Fruit fly (Drosophila melanogaster): ENCODE results near the gene tadr.

The tadr gene

dm6 chr2L:21038723-21039122 lies 36.5 kb upstream of the tadr start (continued):
- peak; percentile 33 for TF ChIP-seq Chrac-16 (GFP tag; optimal IDR thresholded peaks at IDR 0.05)
- TF ChIP-seq az2 (GFP tag; optimal IDR thresholded peaks at IDR 0.05), result peak; percentile 49
- peak in 1 of 2 experiments; percentile 26 for TF ChIP-seq Eip74EF (GFP tag; optimal IDR thresholded peaks at IDR 0.05)
- peak; percentile 53 for TF ChIP-seq CG1233 (GFP tag; optimal IDR thresholded peaks at IDR 0.05)
- TF ChIP-seq CG10565 (GFP tag; optimal IDR thresholded peaks at IDR 0.05), result no peak
- TF ChIP-seq ranshi (GFP tag; IDR thresholded peaks at IDR 0.05), result peak; percentile 44; the same call in 1 of the 2 replicates
- peak; percentile 75 for TF ChIP-seq row (GFP tag; IDR thresholded peaks at IDR 0.05)
- peak; percentile 36 for TF ChIP-seq Abd-B (GFP tag; optimal IDR thresholded peaks at IDR 0.05)
- peak; percentile 47 for TF ChIP-seq her (GFP tag; optimal IDR thresholded peaks at IDR 0.05)
- peak; percentile 71 for TF ChIP-seq Rfx (GFP tag; IDR thresholded peaks at IDR 0.05)
- TF ChIP-seq crp (GFP tag; optimal IDR thresholded peaks at IDR 0.05), result no peak
- TF ChIP-seq tin (GFP tag; optimal IDR thresholded peaks at IDR 0.05), result peak; percentile 69
- TF ChIP-seq corto (GFP tag; optimal IDR thresholded peaks at IDR 0.05), result no peak
- peak; percentile 25 for TF ChIP-seq CG8359 (GFP tag; optimal IDR thresholded peaks at IDR 0.05; ENCODE audit: borderline replicate concordance)
- TF ChIP-seq bowl (GFP tag; IDR thresholded peaks at IDR 0.05), result no peak
- TF ChIP-seq Optix (GFP tag; IDR thresholded peaks at IDR 0.05), result 0 out of 3 replicates have a peak, but pooled peaks have one; percentile 29
- peak; percentile 41; the same call in 1 of the 2 replicates for TF ChIP-seq Ada2b (GFP tag; IDR thresholded peaks at IDR 0.05)
- peak; percentile 65 for TF ChIP-seq mam (GFP tag; optimal IDR thresholded peaks at IDR 0.05)
- peak; percentile 54 for TF ChIP-seq CG14710 (tag; optimal IDR thresholded peaks at IDR 0.05)
- TF ChIP-seq bbx (GFP tag; IDR thresholded peaks at IDR 0.05; ENCODE audit: partially characterized antibody), result no peak
- no peak for TF ChIP-seq pzg (GFP tag; optimal IDR thresholded peaks at IDR 0.05)
- peak; percentile 72 for TF ChIP-seq zfh1 (GFP tag; IDR thresholded peaks at IDR 0.05)
- TF ChIP-seq CG32772 (GFP tag; IDR thresholded peaks at IDR 0.05), result peak; percentile 39; the same call in 1 of the 2 replicates
- TF ChIP-seq YL-1 (GFP tag; optimal IDR thresholded peaks at IDR 0.05), result no peak
- TF ChIP-seq seq (GFP tag; IDR thresholded peaks at IDR 0.05), result peak; percentile 44; the same call in 1 of the 2 replicates
- peak; percentile 47 for TF ChIP-seq CG2712 (tag; optimal IDR thresholded peaks at IDR 0.05)
- TF ChIP-seq ase (GFP tag; IDR thresholded peaks at IDR 0.05), result 0 out of 3 replicates have a peak, but pooled peaks have one; percentile 31
- TF ChIP-seq gcm2 (GFP tag; optimal IDR thresholded peaks at IDR 0.05), result peak; percentile 8
- TF ChIP-seq CG34422 (GFP tag; IDR thresholded peaks at IDR 0.05), result no peak
- TF ChIP-seq CG13624 (GFP tag; optimal IDR thresholded peaks at IDR 0.05), result peak; percentile 67
- TF ChIP-seq ash1 (GFP tag; optimal IDR thresholded peaks at IDR 0.05), result no peak
- TF ChIP-seq inv (GFP tag; IDR thresholded peaks at IDR 0.05; ENCODE audit: partially characterized antibody), result no peak
- 0 out of 2 replicates have a peak, but pooled peaks have one; percentile 32 for TF ChIP-seq al (GFP tag; IDR thresholded peaks at IDR 0.05)
- no peak for TF ChIP-seq Hr39 (optimal IDR thresholded peaks at IDR 0.05)
- TF ChIP-seq Mrtf (GFP tag; IDR thresholded peaks at IDR 0.05), result peak; percentile 36; the same call in 1 of the 3 replicates
- no peak for TF ChIP-seq CG4328 (GFP tag; optimal IDR thresholded peaks at IDR 0.05)
- peak; percentile 10 for TF ChIP-seq CG13894 (tag; optimal IDR thresholded peaks at IDR 0.05)
- TF ChIP-seq tll (GFP tag; optimal IDR thresholded peaks at IDR 0.05), result no peak
- no peak for TF ChIP-seq Dfd (GFP tag; optimal IDR thresholded peaks at IDR 0.05)
- TF ChIP-seq zen2 (GFP tag; IDR thresholded peaks at IDR 0.05; ENCODE audit: partially characterized antibody), result no peak
- TF ChIP-seq BEAF-32 (GFP tag; optimal IDR thresholded peaks at IDR 0.05), result no peak
- TF ChIP-seq CG10209 (GFP tag; optimal IDR thresholded peaks at IDR 0.05), result peak; percentile 67
- TF ChIP-seq shn (GFP tag; optimal IDR thresholded peaks at IDR 0.05), result no peak
- TF ChIP-seq CG2129 (GFP tag; IDR thresholded peaks at IDR 0.05; ENCODE audit: partially characterized antibody), result no peak
- TF ChIP-seq Bdp1 (GFP tag; optimal IDR thresholded peaks at IDR 0.05), result no peak
- no peak for TF ChIP-seq CG5180 (GFP tag; optimal IDR thresholded peaks at IDR 0.05)
- peak; percentile 62 for TF ChIP-seq Xbp1 (GFP tag; optimal IDR thresholded peaks at IDR 0.05)
- TF ChIP-seq CG31441 (GFP tag; IDR thresholded peaks at IDR 0.05), result peak; percentile 62
- no peak for TF ChIP-seq NC2β (GFP tag; optimal IDR thresholded peaks at IDR 0.05)
- no peak for TF ChIP-seq HmgD (GFP tag; optimal IDR thresholded peaks at IDR 0.05)

Measured in whole organism, embryonic.